Worm (Caenorhabditis elegans): ENCODE measurements around the gene rga-1.

DNA sequence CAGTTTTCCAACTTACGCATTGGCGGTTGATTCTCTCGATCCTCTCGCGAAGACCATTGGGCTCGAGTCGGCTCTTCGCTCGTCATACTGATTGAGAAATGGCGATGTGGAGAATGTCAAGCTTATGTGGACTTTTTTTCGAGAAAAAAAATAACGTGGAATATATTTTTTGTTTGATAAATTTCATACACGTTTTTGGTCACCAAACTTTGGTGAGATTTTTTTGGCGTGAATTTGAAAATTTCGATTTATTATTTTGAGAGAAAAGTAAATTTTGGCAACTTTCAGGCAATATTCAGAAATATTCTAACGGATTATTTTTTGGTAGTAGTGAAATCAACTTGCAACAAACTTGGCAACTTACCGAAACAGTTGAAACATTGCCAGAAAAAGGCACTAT, 14.4 kb downstream of the rga-1 start, which contains the start of gene W02B12.12:
- TF ChIP-seq flt-1 (GFP tag; IDR thresholded peaks at IDR 0.05) (no peak), hnd-1 (tag; optimal IDR thresholded peaks at IDR 0.05) (no peak), ceh-13 (GFP tag; optimal IDR thresholded peaks at IDR 0.05) (no peak), ama-1 (optimal IDR thresholded peaks at IDR 0.05) (no peak), sea-1 (GFP tag; conservative IDR thresholded peaks at IDR 0.05) (no peak)

Measured in whole organism, early embryonic.